Worm (Caenorhabditis elegans): ENCODE measurements around the gene plx-1.

- no peak for TF ChIP-seq lin-13 (tag; optimal IDR thresholded peaks at IDR 0.05)
- no peak for TF ChIP-seq nhr-237 (tag; optimal IDR thresholded peaks at IDR 0.05)
These were observed 23.6 kb upstream of the plx-1 start, which contains the start of gene F58H7.1 for ce11 chrIV:935725-936124.

All from whole organism, mixed stage, embryonic.